Worm (Caenorhabditis elegans): Measurements from ENCODE around the gene nhr-219.

DNA sequence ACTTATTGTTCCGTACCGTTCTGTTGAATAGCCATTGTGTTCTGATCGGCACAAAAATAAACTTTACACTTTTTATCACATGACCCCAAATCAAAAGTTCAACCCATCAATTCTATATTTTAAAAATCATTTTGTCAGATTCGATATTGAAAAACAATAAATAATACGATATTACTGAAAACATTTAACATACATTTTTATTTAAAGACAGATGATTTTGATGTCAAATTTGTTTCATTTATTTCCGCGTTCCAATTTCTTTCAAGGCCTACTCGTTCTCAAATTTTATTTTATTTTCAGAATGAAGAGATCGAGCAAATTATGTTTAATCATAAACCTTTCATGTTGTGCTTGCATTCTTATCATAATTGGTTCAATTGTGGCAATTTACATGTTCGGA is 28.8 kb upstream of the nhr-219 start, which contains the start of gene F59E11.5:
- no peak for TF ChIP-seq scrt-1 (GFP tag; IDR thresholded peaks at IDR 0.05)
- no peak for TF ChIP-seq ama-1 (optimal IDR thresholded peaks at IDR 0.05)
- TF ChIP-seq F13C5.2 (tag; optimal IDR thresholded peaks at IDR 0.05) = no peak
- no peak for TF ChIP-seq hnd-1 (tag; optimal IDR thresholded peaks at IDR 0.05)
- no peak for TF ChIP-seq ets-7 (tag; optimal IDR thresholded peaks at IDR 0.05)
- no peak for TF ChIP-seq hmbx-1 (tag; optimal IDR thresholded peaks at IDR 0.05)
- TF ChIP-seq pes-1 (GFP tag; IDR thresholded peaks at IDR 0.05) = no peak
- no peak for TF ChIP-seq sea-1 (GFP tag; conservative IDR thresholded peaks at IDR 0.05)
- TF ChIP-seq tbx-37 (GFP tag; conservative IDR thresholded peaks at IDR 0.05) = no peak
